Worm (Caenorhabditis elegans) whole organism, L4 larva: ENCODE measurements around the gene jmjd-3.1.

Experiments used
- D1046.2 ChIP-seq: fragments of 200-800 bp; sonication (Bioruptor generic); IDR thresholded peaks from 2 replicates; pipeline ENCODE4 v1.3.6; 2022; ENCODE audit warnings: missing genetic modification characterization, missing compliant biosample characterization
- F26F4.8 ChIP-seq: fragments of 200-800 bp; sonication (Bioruptor generic); conservative IDR thresholded peaks from 2 replicates; pipeline ENCODE4 v1.3.6; 2022; ENCODE audit warnings: missing genetic modification characterization, missing compliant biosample characterization
- F37D6.2 ChIP-seq: sonication (generic microtip); optimal IDR thresholded peaks from 2 replicates; lab custom pipeline; 2016; ENCODE audit warnings: mild to moderate bottlenecking, missing genetic modification characterization, missing compliant biosample characterization
- R02D3.7 ChIP-seq: fragments of 150-350 bp; sonication (generic microtip); optimal IDR thresholded peaks from 3 replicates; lab custom pipeline; 2014; ENCODE audit warnings: missing biosample characterization, missing genetic modification characterization
- T20F7.1 ChIP-seq: fragments of 200-800 bp; sonication (Bioruptor generic); optimal IDR thresholded peaks from 2 replicates; lab custom pipeline; 2018; ENCODE audit warnings: mild to moderate bottlenecking, missing genetic modification characterization, missing compliant biosample characterization
- T26A8.4 ChIP-seq: fragments of 200-800 bp; sonication (Bioruptor generic); IDR thresholded peaks from 2 replicates; pipeline ENCODE4 v1.3.6; 2022; ENCODE audit warnings: missing genetic modification characterization, missing compliant biosample characterization
- ZK337.2 ChIP-seq: fragments of 200-800 bp; sonication (Bioruptor generic); IDR thresholded peaks from 2 replicates; pipeline ENCODE4 v1.3.6; 2022; ENCODE audit warnings: missing genetic modification reagents, missing genetic modification characterization, missing compliant biosample characterization
- arid-1 ChIP-seq: fragments of 200-800 bp; sonication (Bioruptor generic); conservative IDR thresholded peaks from 2 replicates; pipeline ENCODE4 v1.3.6; 2022; ENCODE audit warnings: missing genetic modification reagents, missing genetic modification characterization, missing compliant biosample characterization
- ceh-44 ChIP-seq: fragments of 200-800 bp; sonication (Bioruptor generic); IDR thresholded peaks from 2 replicates; pipeline ENCODE4 v1.3.6; 2022; ENCODE audit warnings: missing genetic modification reagents, missing genetic modification characterization, missing compliant biosample characterization
- cey-2 ChIP-seq: sonication (generic microtip); optimal IDR thresholded peaks from 3 replicates; lab custom pipeline; 2017; ENCODE audit warnings: missing genetic modification characterization, mild to moderate bottlenecking, missing compliant biosample characterization, antibody characterized with exemption, borderline replicate concordance; ENCODE audit not compliant: insufficient read depth
- ctbp-1 ChIP-seq: fragments of 200-800 bp; sonication (Bioruptor generic); IDR thresholded peaks from 2 replicates; pipeline ENCODE4 v1.3.6; 2022; ENCODE audit warnings: missing genetic modification reagents, missing genetic modification characterization, missing compliant biosample characterization
- daf-12 ChIP-seq: fragments of 150-350 bp; optimal IDR thresholded peaks from 2 replicates; lab custom pipeline; 2014; ENCODE audit warnings: missing biosample characterization, missing genetic modification reagents, missing genetic modification characterization
- daf-16 ChIP-seq, 3 experiments: sonication (generic microtip); optimal IDR thresholded peaks; 2 replicates each; lab custom pipeline; 2016 to 2017; ENCODE audit warnings: missing genetic modification characterization in 3 of 3, missing genetic modification reagents in 3 of 3, mild to moderate bottlenecking in 2 of 3, missing compliant biosample characterization in 2 of 3, missing biosample characterization in 1 of 3, moderate library complexity in 1 of 3
- dmd-6 ChIP-seq: fragments of 200-800 bp; sonication (Bioruptor generic); IDR thresholded peaks from 2 replicates; pipeline ENCODE4 v1.3.6; 2022; ENCODE audit warnings: missing genetic modification reagents, missing genetic modification characterization, missing compliant biosample characterization
- dpl-1 ChIP-seq: fragments of 150-350 bp; optimal IDR thresholded peaks from 2 replicates; lab custom pipeline; 2014; ENCODE audit warnings: missing biosample characterization, missing genetic modification reagents, missing genetic modification characterization
- dve-1 ChIP-seq: sonication (generic microtip); optimal IDR thresholded peaks from 2 replicates; lab custom pipeline; 2017; ENCODE audit warnings: antibody characterized with exemption, mild to moderate bottlenecking, missing genetic modification characterization, missing compliant biosample characterization; ENCODE audit not compliant: insufficient read depth
- egl-43 ChIP-seq: fragments of 200-800 bp; sonication (Bioruptor generic); IDR thresholded peaks from 2 replicates; pipeline ENCODE4 v1.3.6; 2022; ENCODE audit warnings: missing genetic modification reagents, missing genetic modification characterization, missing compliant biosample characterization
- hif-1 ChIP-seq, 2 experiments: sonication (generic microtip); optimal IDR thresholded peaks; 2 replicates each; lab custom pipeline; 2016 to 2017; ENCODE audit warnings: missing compliant biosample characterization in 2 of 2, missing genetic modification characterization in 2 of 2, missing genetic modification reagents in 2 of 2, missing genotype in 2 of 2, mild to moderate bottlenecking in 1 of 2
- hlh-11 ChIP-seq: fragments of 200-800 bp; sonication (Bioruptor generic); optimal IDR thresholded peaks from 2 replicates; lab custom pipeline; 2018; ENCODE audit warnings: mild to moderate bottlenecking, missing genetic modification characterization, missing compliant biosample characterization
- hlh-30 ChIP-seq: sonication (generic microtip); optimal IDR thresholded peaks from 2 replicates; lab custom pipeline; 2017; ENCODE audit warnings: antibody characterized with exemption, mild to moderate bottlenecking, missing genetic modification characterization, missing compliant biosample characterization; ENCODE audit not compliant: insufficient read depth
- hmg-1.1 ChIP-seq: fragments of 200-800 bp; sonication (Bioruptor generic); IDR thresholded peaks from 2 replicates; pipeline ENCODE4 v1.3.6; 2022; ENCODE audit warnings: missing genetic modification reagents, missing genetic modification characterization, missing compliant biosample characterization
- lim-7 ChIP-seq: fragments of 200-800 bp; sonication (Bioruptor generic); IDR thresholded peaks from 2 replicates; pipeline ENCODE4 v1.3.6; 2022; ENCODE audit warnings: missing genetic modification characterization, missing compliant biosample characterization
- lin-13 ChIP-seq: fragments of 150-350 bp; optimal IDR thresholded peaks from 2 replicates; lab custom pipeline; 2014; ENCODE audit warnings: missing biosample characterization, missing genetic modification reagents, missing genetic modification characterization
- lin-15B ChIP-seq: fragments of 150-350 bp; sonication (generic microtip); optimal IDR thresholded peaks from 3 replicates; lab custom pipeline; 2014; ENCODE audit warnings: missing biosample characterization, missing genetic modification characterization
- lin-29 ChIP-seq: fragments of 200-800 bp; sonication (Bioruptor generic); IDR thresholded peaks from 2 replicates; pipeline ENCODE4 v1.3.6; 2022; ENCODE audit warnings: missing genetic modification reagents, missing genetic modification characterization, missing compliant biosample characterization
- lir-3 ChIP-seq: sonication (generic microtip); optimal IDR thresholded peaks from 2 replicates; lab custom pipeline; 2016; ENCODE audit warnings: mild to moderate bottlenecking, missing genetic modification characterization, missing compliant biosample characterization
- lsy-2 ChIP-seq, 2 experiments: fragments of 150-350 bp in 1 of 2; sonication (generic microtip) in 1 of 2; optimal IDR thresholded peaks; 2 replicates each; lab custom pipeline; 2014 to 2017; ENCODE audit warnings: missing biosample characterization in 2 of 2, missing genetic modification characterization in 2 of 2
- mep-1 ChIP-seq: fragments of 150-350 bp; sonication (generic microtip); optimal IDR thresholded peaks from 3 replicates; lab custom pipeline; 2014; ENCODE audit warnings: missing biosample characterization, missing genetic modification characterization
- mes-2 ChIP-seq: sonication (generic microtip); optimal IDR thresholded peaks from 2 replicates; lab custom pipeline; 2016; ENCODE audit warnings: missing genotype, mild to moderate bottlenecking, missing genetic modification characterization, missing compliant biosample characterization; ENCODE audit not compliant: poor library complexity, severe bottlenecking
- mxl-2 ChIP-seq: fragments of 200-800 bp; sonication (Bioruptor generic); conservative IDR thresholded peaks from 2 replicates; pipeline ENCODE4 v1.3.6; 2022; ENCODE audit warnings: missing genetic modification reagents, missing genetic modification characterization, missing compliant biosample characterization
- mxl-3 ChIP-seq: fragments of 200-800 bp; sonication (Bioruptor generic); optimal IDR thresholded peaks from 2 replicates; lab custom pipeline; 2018; ENCODE audit warnings: mild to moderate bottlenecking, missing genetic modification characterization, missing compliant biosample characterization
- nhr-102 ChIP-seq: sonication (generic microtip); optimal IDR thresholded peaks from 2 replicates; lab custom pipeline; 2016; ENCODE audit warnings: mild to moderate bottlenecking, missing genetic modification characterization, moderate library complexity, missing compliant biosample characterization
- nhr-11 ChIP-seq: fragments of 150-350 bp; optimal IDR thresholded peaks from 2 replicates; lab custom pipeline; 2014; ENCODE audit warnings: missing biosample characterization, missing genetic modification characterization
- nhr-111 ChIP-seq: fragments of 200-800 bp; sonication (Bioruptor generic); optimal IDR thresholded peaks from 2 replicates; lab custom pipeline; 2018; ENCODE audit warnings: mild to moderate bottlenecking, missing genetic modification characterization, missing compliant biosample characterization
- nhr-237 ChIP-seq: sonication (generic microtip); optimal IDR thresholded peaks from 2 replicates; lab custom pipeline; 2017; ENCODE audit warnings: missing biosample characterization, missing genetic modification characterization
- nhr-28 ChIP-seq: fragments of 150-350 bp; optimal IDR thresholded peaks from 2 replicates; lab custom pipeline; 2014; ENCODE audit warnings: missing biosample characterization, missing genetic modification characterization
- nhr-48 ChIP-seq: sonication (generic microtip); optimal IDR thresholded peaks from 2 replicates; lab custom pipeline; 2016; ENCODE audit warnings: mild to moderate bottlenecking, missing genetic modification characterization, missing compliant biosample characterization
- nhr-6 ChIP-seq: fragments of 150-350 bp; optimal IDR thresholded peaks from 2 replicates; lab custom pipeline; 2014; ENCODE audit warnings: missing biosample characterization, missing genetic modification characterization
- pha-4 ChIP-seq, 2 experiments: fragments of 150-350 bp in 1 of 2; fragments of 200-800 bp in 1 of 2; sonication (Bioruptor generic) in 1 of 2; IDR thresholded peaks in 1 of 2; optimal IDR thresholded peaks in 1 of 2; 2 replicates each; pipeline versions ENCODE4 v1.3.6 to Lab custom; 2014 to 2022; ENCODE audit warnings: missing genetic modification characterization in 2 of 2, missing genetic modification reagents in 2 of 2, missing biosample characterization in 1 of 2, missing compliant biosample characterization in 1 of 2
- php-3 ChIP-seq: fragments of 200-800 bp; sonication (Bioruptor generic); IDR thresholded peaks from 2 replicates; pipeline ENCODE4 v1.3.6; 2022; ENCODE audit warnings: missing genetic modification reagents, missing genetic modification characterization, missing compliant biosample characterization
- sdz-12 ChIP-seq: fragments of 200-800 bp; sonication (Bioruptor generic); optimal IDR thresholded peaks from 2 replicates; lab custom pipeline; 2018; ENCODE audit warnings: mild to moderate bottlenecking, missing genetic modification characterization, missing compliant biosample characterization
- snpc-1.2 ChIP-seq: fragments of 200-800 bp; sonication (Bioruptor generic); IDR thresholded peaks from 2 replicates; pipeline ENCODE4 v1.3.6; 2022; ENCODE audit warnings: missing genetic modification reagents, missing genetic modification characterization, missing compliant biosample characterization
- snpc-4 ChIP-seq: fragments of 150-350 bp; optimal IDR thresholded peaks from 2 replicates; lab custom pipeline; 2014; ENCODE audit warnings: missing biosample characterization, missing genetic modification characterization
- zfp-3 ChIP-seq: fragments of 200-800 bp; sonication (Bioruptor generic); conservative IDR thresholded peaks from 2 replicates; pipeline ENCODE4 v1.3.6; 2022; ENCODE audit warnings: missing genetic modification reagents, missing genetic modification characterization, missing compliant biosample characterization
- ztf-11 ChIP-seq: fragments of 150-350 bp; optimal IDR thresholded peaks from 2 replicates; lab custom pipeline; 2014; ENCODE audit warnings: missing biosample characterization, missing genetic modification characterization

Gene jmjd-3.1

DNA sequence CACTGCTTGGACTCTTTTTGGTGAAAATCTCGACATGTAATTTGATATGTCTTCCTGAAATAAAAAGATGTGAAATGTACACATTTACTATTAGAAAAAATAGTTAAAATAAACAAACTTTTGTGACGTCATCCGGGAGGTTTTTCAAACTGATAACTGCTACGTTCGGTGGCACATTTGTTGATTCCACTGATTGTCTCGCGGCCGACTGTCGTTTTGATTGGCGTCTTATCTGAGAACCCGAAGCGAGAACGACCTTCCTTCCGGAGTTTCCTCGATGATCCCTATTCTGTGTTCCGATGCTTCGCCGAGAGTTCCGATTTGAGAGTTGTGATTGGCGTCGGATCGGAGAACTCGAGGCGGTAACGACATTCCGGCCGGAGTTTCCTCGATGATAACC lies 33.3 kb downstream of the jmjd-3.1 start (continued):
- TF ChIP-seq F26F4.8 (GFP tag; lab: Robert Waterston, UW), result no peak
- peak; percentile 43 for TF ChIP-seq nhr-102
- no peak for TF ChIP-seq ztf-11 (tag; lab: Kevin White, UChicago)
- TF ChIP-seq snpc-4 (tag; lab: Kevin White, UChicago), result no peak
- TF ChIP-seq ZK337.2 (GFP tag; lab: Robert Waterston, UW), result no peak
- TF ChIP-seq cey-2 (tag; lab: Kevin White, UChicago), result no peak
- TF ChIP-seq dve-1, result peak; percentile 63
- TF ChIP-seq lin-29 (GFP tag; lab: Robert Waterston, UW), result no peak
- TF ChIP-seq nhr-111 (GFP tag; lab: Kevin White, UChicago), result no peak
- TF ChIP-seq ctbp-1, result no peak
- TF ChIP-seq daf-12 (tag; lab: Kevin White, UChicago), result no peak
- TF ChIP-seq D1046.2 (GFP tag; lab: Robert Waterston, UW), result no peak
- no peak for TF ChIP-seq T20F7.1
- TF ChIP-seq nhr-11, result no peak
- peak; percentile 88 for TF ChIP-seq dmd-6
- no peak for TF ChIP-seq T26A8.4 (GFP tag; lab: Robert Waterston, UW)
- no peak for TF ChIP-seq mxl-2 (GFP tag; lab: Robert Waterston, UW)
- TF ChIP-seq ceh-44 (GFP tag; lab: Robert Waterston, UW), result no peak
- TF ChIP-seq mxl-3 (GFP tag; lab: Kevin White, UChicago), result peak; percentile 10

DNA sequence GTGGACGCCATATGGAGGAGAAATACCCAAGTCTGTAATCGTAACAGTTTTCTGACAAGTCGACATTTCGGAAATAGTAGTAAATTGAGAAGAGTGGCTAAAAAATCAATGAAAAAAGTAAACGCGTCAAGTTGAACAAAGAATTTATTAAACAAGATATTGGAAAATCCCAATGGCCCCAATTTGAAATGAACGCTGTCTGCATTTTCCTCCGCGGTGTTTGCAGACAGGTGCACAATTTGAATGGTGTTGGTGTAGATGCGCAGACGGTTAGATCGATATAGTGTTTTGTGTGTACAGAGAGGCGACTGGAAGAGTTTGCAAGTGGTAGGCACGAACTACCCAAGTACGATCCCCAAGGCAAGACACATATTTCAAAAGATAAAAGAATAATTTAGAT lies 34.2 kb downstream of the jmjd-3.1 start, which contains the start of the genes H35N09.2 and H35N09.1:
Gene H35N09.2 (minus strand): TSS at position 54 of the 400 bp plus-strand sequence.
Gene H35N09.1 (plus strand): TSS at position 335 of the 400 bp plus-strand sequence.
- TF ChIP-seq dve-1, result peak; percentile 63
- TF ChIP-seq hlh-11 (tag; lab: Kevin White, UChicago), result peak; percentile 48
- no peak for TF ChIP-seq sdz-12 (GFP tag; lab: Kevin White, UChicago)
- peak; percentile 52 for TF ChIP-seq dpl-1 (GFP tag; lab: Kevin White, UChicago)
- no peak for TF ChIP-seq zfp-3 (GFP tag; lab: Robert Waterston, UW)
- TF ChIP-seq dmd-6, result peak; percentile 39; the same call in 1 of the 2 replicates
- no peak for TF ChIP-seq lir-3
- peak; percentile 71 for TF ChIP-seq mes-2
- TF ChIP-seq nhr-28 (tag; lab: Kevin White, UChicago), result peak; percentile 41
- TF ChIP-seq snpc-1.2, result no peak
- no peak for TF ChIP-seq pha-4 (GFP tag; IDR thresholded peaks at IDR 0.05; lab: Robert Waterston, UW)
- TF ChIP-seq pha-4 (tag; optimal IDR thresholded peaks at IDR 0.05; lab: Kevin White, UChicago), result peak; percentile 85
- peak; percentile 60 for TF ChIP-seq mep-1
- TF ChIP-seq lsy-2 (tag; optimal IDR thresholded peaks at IDR 0.05; lab: Kevin White, UChicago), result peak in 1 of 2 experiments; percentile 55
- TF ChIP-seq hif-1 (tag; optimal IDR thresholded peaks at IDR 0.05; lab: Kevin White, UChicago), result peak in 1 of 2 experiments; percentile 12
- TF ChIP-seq hmg-1.1 (GFP tag; lab: Robert Waterston, UW), result peak; percentile 50; the same call in 1 of the 2 replicates
- TF ChIP-seq nhr-6 (tag; lab: Kevin White, UChicago), result peak; percentile 34
- TF ChIP-seq daf-16 (GFP tag; optimal IDR thresholded peaks at IDR 0.05; lab: Kevin White, UChicago), result no peak
- TF ChIP-seq daf-16 (tag; optimal IDR thresholded peaks at IDR 0.05; lab: Kevin White, UChicago), result peak; percentile 83

DNA sequence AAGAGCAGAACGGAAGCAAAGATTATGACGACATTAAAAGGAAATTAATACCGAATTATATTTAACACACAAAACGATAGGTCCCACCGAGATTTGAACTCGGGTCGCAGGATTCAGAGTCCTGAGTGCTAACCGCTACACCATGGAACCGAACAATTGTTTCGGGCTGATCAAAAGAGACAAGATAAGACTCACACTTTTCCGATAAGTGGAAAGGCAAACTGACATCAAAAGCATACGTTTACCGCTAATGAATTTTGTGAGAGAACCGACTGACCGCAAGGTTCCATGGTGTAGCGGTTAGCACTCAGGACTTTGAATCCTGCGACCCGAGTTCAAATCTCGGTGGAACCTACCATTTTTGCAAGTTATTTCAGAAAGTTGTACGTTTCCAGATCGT lies 37.9 kb downstream of the jmjd-3.1 start:
- TF ChIP-seq mxl-3 (GFP tag; lab: Kevin White, UChicago) (no peak), lin-13 (peak; percentile 10), hlh-30 (tag; lab: Kevin White, UChicago) (peak; percentile 57), F37D6.2 (tag; lab: Kevin White, UChicago) (peak; percentile 14), lin-15B (tag; lab: Kevin White, UChicago) (no peak), arid-1 (GFP tag; lab: Robert Waterston, UW) (no peak), nhr-48 (tag; lab: Kevin White, UChicago) (no peak), lim-7 (GFP tag; lab: Robert Waterston, UW) (peak; percentile 85), R02D3.7 (no peak), hif-1 (tag; optimal IDR thresholded peaks at IDR 0.05; lab: Kevin White, UChicago) (no peak), dve-1 (peak; percentile 49), pha-4 (GFP tag; IDR thresholded peaks at IDR 0.05; lab: Robert Waterston, UW) (peak; percentile 66; the same call in 1 of the 2 replicates), pha-4 (tag; optimal IDR thresholded peaks at IDR 0.05; lab: Kevin White, UChicago) (no peak), lin-29 (GFP tag; lab: Robert Waterston, UW) (peak; percentile 60; the same call in 1 of the 2 replicates), lir-3 (peak; percentile 42), egl-43 (GFP tag; lab: Robert Waterston, UW) (no peak; the same call in 1 of the 2 replicates), dmd-6 (peak; percentile 64), nhr-237 (no peak), php-3 (GFP tag; lab: Robert Waterston, UW) (peak; percentile 71)
